Worm (Caenorhabditis elegans) whole organism, mixed stage, embryonic: ENCODE data around the gene smz-1.

Experiments
- M03D4.4 ChIP-seq: sonication (generic microtip); optimal IDR thresholded peaks from 2 replicates; lab custom pipeline; 2017; ENCODE audit warnings: mild to moderate bottlenecking, missing genetic modification characterization, missing compliant biosample characterization
- bed-3 ChIP-seq: fragments of 200-800 bp; sonication (Bioruptor generic); optimal IDR thresholded peaks from 3 replicates; lab custom pipeline; 2018; ENCODE audit warnings: mild to moderate bottlenecking, missing genetic modification characterization, moderate library complexity, missing compliant biosample characterization
- blmp-1 ChIP-seq: fragments of 150-350 bp; optimal IDR thresholded peaks from 2 replicates; lab custom pipeline; 2014; ENCODE audit warnings: missing biosample characterization, missing genetic modification characterization
- ceh-39 ChIP-seq: fragments of 150-350 bp; optimal IDR thresholded peaks from 2 replicates; lab custom pipeline; 2014; ENCODE audit warnings: missing biosample characterization, missing genetic modification characterization
- ceh-43 ChIP-seq: fragments of 200-800 bp; sonication (Bioruptor generic); optimal IDR thresholded peaks from 2 replicates; lab custom pipeline; 2018; ENCODE audit warnings: mild to moderate bottlenecking, missing genetic modification characterization, moderate library complexity, missing compliant biosample characterization
- ces-1 ChIP-seq: fragments of 150-350 bp; optimal IDR thresholded peaks from 2 replicates; lab custom pipeline; 2014; ENCODE audit warnings: missing biosample characterization, missing genetic modification reagents, missing genetic modification characterization
- cnd-1 ChIP-seq: fragments of 200-800 bp; sonication (Bioruptor generic); optimal IDR thresholded peaks from 2 replicates; lab custom pipeline; 2018; ENCODE audit warnings: mild to moderate bottlenecking, missing genetic modification characterization, missing compliant biosample characterization
- drap-1 ChIP-seq: fragments of 200-800 bp; sonication (Bioruptor generic); optimal IDR thresholded peaks from 3 replicates; lab custom pipeline; 2018; ENCODE audit warnings: mild to moderate bottlenecking, missing genetic modification characterization, missing compliant biosample characterization
- elt-1 ChIP-seq: sonication (generic microtip); optimal IDR thresholded peaks from 2 replicates; lab custom pipeline; 2017; ENCODE audit warnings: missing genetic modification characterization, mild to moderate bottlenecking, missing compliant biosample characterization, antibody characterized with exemption, moderate library complexity, borderline replicate concordance; ENCODE audit not compliant: insufficient read depth
- elt-3 ChIP-seq: fragments of 150-350 bp; optimal IDR thresholded peaks from 2 replicates; lab custom pipeline; 2014; ENCODE audit warnings: missing biosample characterization, missing genetic modification characterization
- flh-1 ChIP-seq: fragments of 200-800 bp; sonication (Bioruptor generic); optimal IDR thresholded peaks from 2 replicates; lab custom pipeline; 2018; ENCODE audit warnings: mild to moderate bottlenecking, missing genetic modification characterization, moderate library complexity, missing compliant biosample characterization
- ham-2 ChIP-seq: fragments of 200-800 bp; sonication (Bioruptor generic); optimal IDR thresholded peaks from 2 replicates; lab custom pipeline; 2018; ENCODE audit warnings: mild to moderate bottlenecking, missing genetic modification characterization, missing compliant biosample characterization
- hlh-1 ChIP-seq: fragments of 150-350 bp; optimal IDR thresholded peaks from 2 replicates; lab custom pipeline; 2014; ENCODE audit warnings: missing biosample characterization, missing genetic modification reagents, missing genetic modification characterization
- lin-32 ChIP-seq: fragments of 200-800 bp; sonication (Bioruptor generic); optimal IDR thresholded peaks from 2 replicates; lab custom pipeline; 2018; ENCODE audit warnings: mild to moderate bottlenecking, missing genetic modification characterization, missing compliant biosample characterization
- lsy-2 ChIP-seq: fragments of 150-350 bp; optimal IDR thresholded peaks from 2 replicates; lab custom pipeline; 2014; ENCODE audit warnings: missing biosample characterization, missing genetic modification characterization
- mab-5 ChIP-seq: fragments of 150-350 bp; optimal IDR thresholded peaks from 2 replicates; lab custom pipeline; 2014; ENCODE audit warnings: missing biosample characterization, missing genetic modification characterization
- mep-1 ChIP-seq: fragments of 150-350 bp; optimal IDR thresholded peaks from 2 replicates; lab custom pipeline; 2017; ENCODE audit warnings: missing biosample characterization, missing genetic modification reagents, missing genetic modification characterization, inconsistent platforms
- mls-2 ChIP-seq: sonication (generic microtip); optimal IDR thresholded peaks from 2 replicates; lab custom pipeline; 2016; ENCODE audit warnings: mild to moderate bottlenecking, missing genetic modification characterization, moderate library complexity, missing compliant biosample characterization
- nhr-12 ChIP-seq: fragments of 150-350 bp; optimal IDR thresholded peaks from 2 replicates; lab custom pipeline; 2014; ENCODE audit warnings: missing biosample characterization, missing genetic modification characterization
- nhr-2 ChIP-seq: fragments of 150-350 bp; optimal IDR thresholded peaks from 2 replicates; lab custom pipeline; 2014; ENCODE audit warnings: missing biosample characterization, missing genetic modification characterization
- nhr-237 ChIP-seq: fragments of 150-350 bp; optimal IDR thresholded peaks from 2 replicates; lab custom pipeline; 2014; ENCODE audit warnings: missing biosample characterization, missing genetic modification characterization
- nhr-28 ChIP-seq: fragments of 150-350 bp; optimal IDR thresholded peaks from 2 replicates; lab custom pipeline; 2014; ENCODE audit warnings: missing biosample characterization, missing genetic modification characterization
- nhr-76 ChIP-seq: sonication (generic microtip); optimal IDR thresholded peaks from 2 replicates; lab custom pipeline; 2017; ENCODE audit warnings: missing biosample characterization, missing genetic modification characterization
- pha-4 ChIP-seq: fragments of 150-350 bp; optimal IDR thresholded peaks from 2 replicates; lab custom pipeline; 2018; ENCODE audit warnings: missing biosample characterization, missing genetic modification reagents, missing genetic modification characterization
- sem-2 ChIP-seq: fragments of 200-800 bp; sonication (Bioruptor generic); optimal IDR thresholded peaks from 2 replicates; lab custom pipeline; 2018; ENCODE audit warnings: mild to moderate bottlenecking, missing genetic modification characterization, missing compliant biosample characterization
- snpc-4 ChIP-seq: fragments of 150-350 bp; optimal IDR thresholded peaks from 2 replicates; lab custom pipeline; 2014; ENCODE audit warnings: missing biosample characterization, missing genetic modification characterization
- sptf-1 ChIP-seq: sonication (generic microtip); optimal IDR thresholded peaks from 2 replicates; lab custom pipeline; 2017; ENCODE audit warnings: mild to moderate bottlenecking, missing genetic modification characterization, moderate library complexity, missing compliant biosample characterization
- tbx-8 ChIP-seq: fragments of 200-800 bp; sonication (Bioruptor generic); optimal IDR thresholded peaks from 2 replicates; lab custom pipeline; 2018; ENCODE audit warnings: mild to moderate bottlenecking, missing genetic modification characterization, moderate library complexity, missing compliant biosample characterization
- unc-120 ChIP-seq: sonication (generic microtip); optimal IDR thresholded peaks from 2 replicates; lab custom pipeline; 2017; ENCODE audit warnings: missing genetic modification characterization, missing compliant biosample characterization; ENCODE audit not compliant: poor library complexity, severe bottlenecking
- unc-39 ChIP-seq: fragments of 150-350 bp; optimal IDR thresholded peaks from 2 replicates; lab custom pipeline; 2014; ENCODE audit warnings: missing biosample characterization, missing genetic modification characterization
- unc-62 ChIP-seq: fragments of 150-350 bp; optimal IDR thresholded peaks from 2 replicates; lab custom pipeline; 2014; ENCODE audit warnings: missing biosample characterization, missing genetic modification reagents, missing genetic modification characterization
- zip-8 ChIP-seq: fragments of 150-350 bp; optimal IDR thresholded peaks from 2 replicates; lab custom pipeline; 2014; ENCODE audit warnings: missing biosample characterization, missing genetic modification characterization
- ztf-11 ChIP-seq: fragments of 150-350 bp; optimal IDR thresholded peaks from 2 replicates; lab custom pipeline; 2014; ENCODE audit warnings: missing biosample characterization, missing genetic modification characterization

Gene smz-1

DNA sequence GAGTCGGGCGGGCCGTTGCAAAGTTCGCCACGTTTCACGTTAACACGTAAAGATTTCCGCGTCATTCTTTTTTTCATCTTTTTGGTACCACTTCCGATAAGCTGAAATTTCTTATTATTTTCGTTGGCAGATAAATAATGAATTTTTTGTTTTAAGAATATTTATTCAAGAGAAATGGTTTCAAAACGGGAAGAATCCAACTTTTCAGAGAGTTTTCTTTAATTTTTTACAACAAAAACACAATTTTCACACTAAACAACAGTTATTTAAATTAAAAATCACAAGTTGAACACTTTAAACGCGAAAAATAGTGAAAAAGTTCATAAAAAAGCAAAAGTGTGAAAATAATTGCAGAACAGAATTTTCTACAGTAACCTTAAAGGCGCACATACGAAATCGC, 735 bp upstream of the smz-1 start, which contains the start of gene spe-44:
spe-44 (minus strand) TSS at position 101 of the 400 bp plus-strand sequence.
- TF ChIP-seq drap-1: no peak
- TF ChIP-seq mep-1 (tag; lab: Kevin White, UChicago): no peak
- TF ChIP-seq sem-2 (GFP tag; lab: Kevin White, UChicago): no peak
- no peak for TF ChIP-seq nhr-76 (tag; lab: Kevin White, UChicago)
- TF ChIP-seq pha-4 (tag; lab: Kevin White, UChicago): no peak
- no peak for TF ChIP-seq mls-2 (tag; lab: Kevin White, UChicago)
- no peak for TF ChIP-seq ceh-43 (GFP tag; lab: Kevin White, UChicago)
- no peak for TF ChIP-seq elt-3 (tag; lab: Kevin White, UChicago)
- TF ChIP-seq lin-32 (GFP tag; lab: Kevin White, UChicago): no peak
- TF ChIP-seq nhr-2: no peak
- no peak for TF ChIP-seq nhr-28 (tag; lab: Kevin White, UChicago)
- no peak for TF ChIP-seq sptf-1 (tag; lab: Kevin White, UChicago)
- no peak for TF ChIP-seq lsy-2 (tag; lab: Kevin White, UChicago)
- no peak for TF ChIP-seq ztf-11 (tag; lab: Kevin White, UChicago)
- no peak for TF ChIP-seq ces-1 (GFP tag; lab: Kevin White, UChicago)
- TF ChIP-seq blmp-1: no peak
- no peak for TF ChIP-seq elt-1 (tag; lab: Kevin White, UChicago)
- no peak for TF ChIP-seq snpc-4
- no peak for TF ChIP-seq unc-120 (tag; lab: Kevin White, UChicago)
- no peak for TF ChIP-seq bed-3 (GFP tag; lab: Kevin White, UChicago)

DNA sequence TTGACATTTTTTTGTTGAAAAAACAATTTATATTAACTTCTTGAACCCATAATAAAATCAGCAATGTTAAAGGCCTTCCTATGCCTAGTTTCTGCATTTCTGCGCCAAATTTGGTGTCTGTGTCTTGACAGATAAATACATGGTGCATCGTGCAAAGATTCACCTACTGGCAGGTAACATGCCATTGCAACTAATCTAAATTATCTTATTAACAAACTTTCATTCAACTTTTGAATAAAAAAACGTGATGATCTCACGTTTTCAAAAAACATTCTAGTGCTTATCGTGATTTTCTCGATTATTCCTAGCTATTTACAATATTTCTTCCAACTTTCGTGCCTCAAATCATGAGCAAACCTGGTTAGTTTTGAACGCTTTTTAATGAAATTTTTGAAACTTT, 1.8 kb downstream of the smz-1 start, which contains the start of gene C25G4.7:
C25G4.7 (plus strand) TSS at position 301 of the 400 bp plus-strand sequence.
- TF ChIP-seq cnd-1 (tag; lab: Kevin White, UChicago) (no peak), unc-120 (tag; lab: Kevin White, UChicago) (no peak), ham-2 (GFP tag; lab: Kevin White, UChicago) (no peak), elt-3 (tag; lab: Kevin White, UChicago) (no peak), nhr-28 (tag; lab: Kevin White, UChicago) (no peak), mab-5 (tag; lab: Kevin White, UChicago) (no peak), nhr-237 (no peak), drap-1 (no peak), ceh-39 (tag; lab: Kevin White, UChicago) (no peak), ceh-43 (GFP tag; lab: Kevin White, UChicago) (no peak), lin-32 (GFP tag; lab: Kevin White, UChicago) (no peak), unc-62 (no peak), sptf-1 (tag; lab: Kevin White, UChicago) (no peak), mep-1 (tag; lab: Kevin White, UChicago) (no peak), blmp-1 (no peak), pha-4 (tag; lab: Kevin White, UChicago) (no peak), snpc-4 (no peak), tbx-8 (GFP tag; lab: Kevin White, UChicago) (no peak), elt-1 (tag; lab: Kevin White, UChicago) (no peak)

DNA sequence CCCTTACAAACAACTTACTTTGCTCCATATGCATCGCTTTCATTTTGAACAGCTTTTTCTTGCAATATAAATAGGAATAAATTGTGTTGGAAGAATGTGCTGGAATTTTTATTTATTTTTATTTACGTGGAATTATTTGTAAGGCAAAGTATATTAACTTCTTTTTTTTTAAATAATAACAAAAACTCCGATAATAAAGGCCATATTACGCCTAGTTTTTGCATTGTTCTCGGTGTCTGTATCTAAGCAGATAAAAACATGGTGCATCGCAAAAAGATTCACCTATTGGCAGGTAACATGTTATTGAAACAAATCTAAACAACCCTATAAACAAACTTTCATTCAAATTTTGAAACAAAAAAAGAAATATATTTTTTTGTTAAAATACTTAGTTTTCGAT, 8.5 kb downstream of the smz-1 start, which contains the start of gene C25G4.8:
C25G4.8 (minus strand) TSS at position 101 of the 400 bp plus-strand sequence.
- TF ChIP-seq nhr-12 (tag; lab: Kevin White, UChicago) (no peak), elt-3 (tag; lab: Kevin White, UChicago) (no peak), ces-1 (GFP tag; lab: Kevin White, UChicago) (no peak), sptf-1 (tag; lab: Kevin White, UChicago) (no peak), elt-1 (tag; lab: Kevin White, UChicago) (no peak), unc-62 (no peak), nhr-28 (tag; lab: Kevin White, UChicago) (no peak), cnd-1 (tag; lab: Kevin White, UChicago) (no peak), nhr-76 (tag; lab: Kevin White, UChicago) (no peak), ham-2 (GFP tag; lab: Kevin White, UChicago) (no peak), bed-3 (GFP tag; lab: Kevin White, UChicago) (no peak), blmp-1 (no peak), snpc-4 (no peak)

DNA sequence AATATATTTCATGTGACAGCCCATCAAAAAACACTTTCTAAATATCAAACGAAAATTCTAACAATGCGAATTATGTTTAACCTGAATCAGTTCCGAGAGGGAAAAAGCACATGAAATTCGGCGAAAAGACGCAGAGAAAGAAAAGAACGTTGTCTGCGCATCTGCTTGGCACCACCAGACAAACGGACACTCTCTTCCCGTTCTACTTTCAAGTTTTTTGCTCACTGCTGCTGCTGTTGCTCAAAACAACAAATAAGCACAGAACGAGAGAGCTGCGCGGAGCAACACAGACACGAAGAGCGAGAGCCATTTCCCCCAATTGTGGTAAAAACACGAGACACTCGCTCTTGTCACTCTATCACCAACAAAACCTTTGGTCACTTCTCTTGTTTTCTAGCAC, 10.0 kb downstream of the smz-1 start:
- TF ChIP-seq zip-8 (no peak), hlh-1 (tag; lab: Kevin White, UChicago) (no peak), sem-2 (GFP tag; lab: Kevin White, UChicago) (no peak), M03D4.4 (no peak), unc-39 (no peak), ham-2 (GFP tag; lab: Kevin White, UChicago) (no peak), lsy-2 (tag; lab: Kevin White, UChicago) (no peak), flh-1 (no peak), ceh-43 (GFP tag; lab: Kevin White, UChicago) (no peak), unc-120 (tag; lab: Kevin White, UChicago) (no peak), blmp-1 (no peak), snpc-4 (no peak), sptf-1 (tag; lab: Kevin White, UChicago) (no peak)
